Fruit fly (Drosophila melanogaster) whole organism, embryonic: ENCODE data around the gene CG18281.
A peak's percentile ranks its signal among the peaks of the same experiment; 100 is the strongest.

Experiments used
- Abd-B ChIP-seq: fragments of 200-800 bp; sonication (Bioruptor generic); optimal IDR thresholded peaks from 2 replicates; lab custom pipeline; 2018; ENCODE audit warnings: missing biosample characterization, mild to moderate bottlenecking, missing genetic modification characterization, moderate library complexity
- CG11398 ChIP-seq: fragments of 200-800 bp; sonication (Bioruptor generic); optimal IDR thresholded peaks from 2 replicates; lab custom pipeline; 2016; ENCODE audit warnings: missing biosample characterization, missing genetic modification characterization
- CG12104 ChIP-seq: fragments of 200-800 bp; sonication (Bioruptor generic); optimal IDR thresholded peaks from 3 replicates; lab custom pipeline; 2016; ENCODE audit warnings: missing biosample characterization, missing genetic modification characterization
- CG13624 ChIP-seq: fragments of 200-800 bp; sonication (Bioruptor generic); optimal IDR thresholded peaks from 2 replicates; lab custom pipeline; 2016; ENCODE audit warnings: missing biosample characterization, missing genetic modification characterization
- CG14014 ChIP-seq: fragments of 200-800 bp; sonication (Bioruptor generic); IDR thresholded peaks from 2 replicates; pipeline ENCODE4 v1.3.6; 2022; ENCODE audit warnings: missing biosample characterization, missing genetic modification characterization
- CG15073 ChIP-seq: fragments of 200-800 bp; sonication (Bioruptor generic); optimal IDR thresholded peaks from 2 replicates; lab custom pipeline; 2016; ENCODE audit warnings: missing biosample characterization, missing genetic modification characterization
- CG1603 ChIP-seq: fragments of 200-800 bp; sonication (Bioruptor generic); optimal IDR thresholded peaks from 2 replicates; lab custom pipeline; 2019; ENCODE audit warnings: missing biosample characterization, mild to moderate bottlenecking, missing genetic modification characterization, moderate library complexity
- CG17186 ChIP-seq: fragments of 200-800 bp; sonication (Bioruptor generic); optimal IDR thresholded peaks from 3 replicates; lab custom pipeline; 2017; ENCODE audit warnings: missing biosample characterization, missing genetic modification reagents, missing genetic modification characterization
- CG30020 ChIP-seq: fragments of 200-800 bp; optimal IDR thresholded peaks from 2 replicates; lab custom pipeline; 2019; ENCODE audit warnings: missing biosample characterization, mild to moderate bottlenecking, missing genetic modification characterization, moderate library complexity
- CG3065 ChIP-seq: fragments of 200-800 bp; sonication (Bioruptor generic); optimal IDR thresholded peaks from 2 replicates; lab custom pipeline; 2016; ENCODE audit warnings: missing biosample characterization, missing genetic modification characterization
- CG33557 ChIP-seq: fragments of 200-800 bp; sonication (Bioruptor generic); optimal IDR thresholded peaks from 2 replicates; lab custom pipeline; 2019; ENCODE audit warnings: missing biosample characterization, mild to moderate bottlenecking, missing genetic modification characterization, moderate library complexity
- CG4360 ChIP-seq: fragments of 200-800 bp; sonication (Bioruptor generic); IDR thresholded peaks from 2 replicates; pipeline ENCODE4 v1.3.6; 2022; ENCODE audit warnings: missing biosample characterization, missing genetic modification characterization
- CG43689 ChIP-seq: fragments of 200-800 bp; sonication (Bioruptor generic); IDR thresholded peaks from 2 replicates; pipeline ENCODE4 v1.3.6; 2022; ENCODE audit warnings: missing biosample characterization, missing genetic modification characterization
- CG4424 ChIP-seq: fragments of 200-800 bp; sonication (Bioruptor generic); optimal IDR thresholded peaks from 3 replicates; lab custom pipeline; 2016; ENCODE audit warnings: missing biosample characterization, missing genetic modification characterization
- CG4730 ChIP-seq: fragments of 200-800 bp; sonication (Bioruptor generic); IDR thresholded peaks from 2 replicates; pipeline ENCODE4 v1.3.6; 2022; ENCODE audit warnings: missing biosample characterization, missing genetic modification characterization
- CG6854 ChIP-seq: fragments of 200-800 bp; sonication (Bioruptor generic); optimal IDR thresholded peaks from 3 replicates; lab custom pipeline; 2017; ENCODE audit warnings: missing biosample characterization, mild to moderate bottlenecking, missing genetic modification characterization
- CG8089 ChIP-seq: fragments of 200-800 bp; sonication (Bioruptor generic); optimal IDR thresholded peaks from 3 replicates; lab custom pipeline; 2016; ENCODE audit warnings: missing biosample characterization, missing genetic modification characterization
- CG8290 ChIP-seq, 3 experiments: fragments of 200-800 bp; sonication (Bioruptor generic); optimal IDR thresholded peaks; 2 replicates each; lab custom pipeline; 2016 to 2019; ENCODE audit warnings: missing biosample characterization in 3 of 3, missing genetic modification characterization in 3 of 3, mild to moderate bottlenecking in 2 of 3, moderate library complexity in 1 of 3
- CG8359 ChIP-seq: fragments of 200-800 bp; sonication (Bioruptor generic); optimal IDR thresholded peaks from 2 replicates; lab custom pipeline; 2017; ENCODE audit warnings: missing biosample characterization, mild to moderate bottlenecking, missing genetic modification characterization, borderline replicate concordance
- CoRest ChIP-seq: fragments of 200-800 bp; sonication (Bioruptor generic); optimal IDR thresholded peaks from 3 replicates; lab custom pipeline; 2018; ENCODE audit warnings: missing biosample characterization, mild to moderate bottlenecking, missing genetic modification characterization, moderate library complexity
- Doc2 ChIP-seq: fragments of 200-800 bp; sonication (Bioruptor generic); IDR thresholded peaks from 2 replicates; pipeline ENCODE4 v1.3.6; 2022; ENCODE audit warnings: missing biosample characterization, missing genetic modification characterization
- Eip74EF ChIP-seq, 2 experiments: fragments of 200-800 bp in 1 of 2; fragments of >200 bp in 1 of 2; sonication (Bioruptor generic) in 1 of 2; optimal IDR thresholded peaks; 2 replicates each; lab custom pipeline; 2017 to 2019; ENCODE audit warnings: missing biosample characterization in 2 of 2, missing genetic modification characterization in 2 of 2, mild to moderate bottlenecking in 1 of 2, moderate library complexity in 1 of 2
- Ets65A ChIP-seq: fragments of 200-800 bp; sonication (Bioruptor generic); peaks from one replicate; lab custom pipeline; 2016; ENCODE audit warnings: missing biosample characterization, missing genetic modification characterization
- HLHmδ ChIP-seq: fragments of 200-800 bp; sonication (Bioruptor generic); optimal IDR thresholded peaks from 2 replicates; lab custom pipeline; 2018; ENCODE audit warnings: missing biosample characterization, mild to moderate bottlenecking, missing genetic modification characterization, moderate library complexity
- HmgZ ChIP-seq: fragments of 200-800 bp; sonication (Bioruptor generic); optimal IDR thresholded peaks from 2 replicates; lab custom pipeline; 2018; ENCODE audit warnings: missing biosample characterization, mild to moderate bottlenecking, missing genetic modification characterization
- Lhr ChIP-seq: fragments of 200-800 bp; sonication (Bioruptor generic); optimal IDR thresholded peaks from 3 replicates; lab custom pipeline; 2017; ENCODE audit warnings: mild to moderate bottlenecking, missing biosample characterization, missing genetic modification reagents, missing genetic modification characterization
- PHDP ChIP-seq: fragments of 200-800 bp; sonication (Bioruptor generic); optimal IDR thresholded peaks from 3 replicates; lab custom pipeline; 2018; ENCODE audit warnings: missing biosample characterization, mild to moderate bottlenecking, missing genetic modification characterization, moderate library complexity
- Ravus ChIP-seq: fragments of 200-800 bp; sonication (Bioruptor generic); IDR thresholded peaks from 2 replicates; pipeline ENCODE4 v1.3.6; 2022; ENCODE audit warnings: missing biosample characterization, missing genetic modification characterization
- Rx ChIP-seq: fragments of 200-800 bp; sonication (Bioruptor generic); IDR thresholded peaks from 2 replicates; pipeline ENCODE4 v1.3.6; 2022; ENCODE audit warnings: missing biosample characterization, missing genetic modification characterization
- Ssrp ChIP-seq: fragments of 200-800 bp; sonication (Bioruptor generic); optimal IDR thresholded peaks from 2 replicates; lab custom pipeline; 2018; ENCODE audit warnings: missing biosample characterization, mild to moderate bottlenecking, missing genetic modification characterization, moderate library complexity
- Tbp ChIP-seq: fragments of >200 bp; optimal IDR thresholded peaks from 2 replicates; lab custom pipeline; 2018; ENCODE audit warnings: missing biosample characterization, missing genetic modification characterization
- abd-A ChIP-seq: fragments of 200-800 bp; sonication (Bioruptor generic); optimal IDR thresholded peaks from 3 replicates; lab custom pipeline; 2019; ENCODE audit warnings: missing biosample characterization, mild to moderate bottlenecking, missing genetic modification characterization, moderate library complexity
- br ChIP-seq: fragments of >200 bp; optimal IDR thresholded peaks from 2 replicates; lab custom pipeline; 2017
- cas ChIP-seq: fragments of 200-800 bp; sonication (Bioruptor generic); IDR thresholded peaks from 2 replicates; pipeline ENCODE4 v1.3.6; 2022; ENCODE audit warnings: missing biosample characterization, missing genetic modification characterization
- cg ChIP-seq: fragments of 200-800 bp; sonication (Bioruptor generic); optimal IDR thresholded peaks from 3 replicates; lab custom pipeline; 2019; ENCODE audit warnings: missing biosample characterization, mild to moderate bottlenecking, missing genetic modification characterization, moderate library complexity
- cwo ChIP-seq: fragments of 200-800 bp; sonication (Bioruptor generic); optimal IDR thresholded peaks from 3 replicates; lab custom pipeline; 2017; ENCODE audit warnings: missing biosample characterization, missing genetic modification characterization, mild to moderate bottlenecking, moderate library complexity, missing genetic modification reagents
- ftz-f1 ChIP-seq: fragments of 200-800 bp; sonication (Bioruptor generic); optimal IDR thresholded peaks from 2 replicates; lab custom pipeline; 2016; ENCODE audit warnings: missing biosample characterization, missing genetic modification characterization
- gem ChIP-seq: fragments of 200-800 bp; sonication (Bioruptor generic); optimal IDR thresholded peaks from 2 replicates; lab custom pipeline; 2019; ENCODE audit warnings: missing biosample characterization, mild to moderate bottlenecking, missing genetic modification characterization, moderate library complexity
- gfzf ChIP-seq: fragments of 200-800 bp; sonication (Bioruptor generic); optimal IDR thresholded peaks from 2 replicates; lab custom pipeline; 2016; ENCODE audit warnings: missing biosample characterization, mild to moderate bottlenecking, missing genetic modification characterization, moderate library complexity
- h ChIP-seq: fragments of >200 bp; optimal IDR thresholded peaks from 2 replicates; lab custom pipeline; 2017
- ind ChIP-seq: fragments of 200-800 bp; sonication (Bioruptor generic); optimal IDR thresholded peaks from 3 replicates; lab custom pipeline; 2016; ENCODE audit warnings: missing biosample characterization, missing genetic modification characterization
- insv ChIP-seq, 2 experiments: fragments of 200-800 bp; sonication (Bioruptor generic); optimal IDR thresholded peaks; 3 replicates each; lab custom pipeline; 2016 to 2018; ENCODE audit warnings: missing biosample characterization in 2 of 2, missing genetic modification characterization in 2 of 2
- kay ChIP-seq: fragments of 200-800 bp; sonication (Bioruptor generic); optimal IDR thresholded peaks from 2 replicates; lab custom pipeline; 2016; ENCODE audit warnings: missing biosample characterization, missing genetic modification characterization
- mirr ChIP-seq: fragments of 200-800 bp; sonication (Bioruptor generic); optimal IDR thresholded peaks from 3 replicates; lab custom pipeline; 2018; ENCODE audit warnings: missing biosample characterization, mild to moderate bottlenecking, missing genetic modification characterization
- nerfin-2 ChIP-seq: fragments of 200-800 bp; sonication (Bioruptor generic); IDR thresholded peaks from 2 replicates; pipeline ENCODE4 v1.3.6; 2022; ENCODE audit warnings: missing biosample characterization, missing genetic modification characterization; ENCODE audit not compliant: partially characterized antibody
- psq ChIP-seq: fragments of 200-800 bp; sonication (Bioruptor generic); optimal IDR thresholded peaks from 2 replicates; lab custom pipeline; 2017; ENCODE audit warnings: missing biosample characterization, missing genetic modification characterization
- salm ChIP-seq: fragments of 200-800 bp; sonication (Bioruptor generic); optimal IDR thresholded peaks from 2 replicates; lab custom pipeline; 2018; ENCODE audit warnings: missing biosample characterization, mild to moderate bottlenecking, missing genetic modification characterization
- sc ChIP-seq, 3 experiments: fragments of >200 bp in 2 of 3; fragments of 200-800 bp in 1 of 3; sonication (Bioruptor generic) in 1 of 3; optimal IDR thresholded peaks; 2 replicates in 2 of 3; 3 replicates in 1 of 3; lab custom pipeline; 2017; ENCODE audit warnings: mild to moderate bottlenecking in 1 of 3, missing biosample characterization in 1 of 3, missing genetic modification characterization in 1 of 3, missing genetic modification reagents in 1 of 3
- so ChIP-seq: fragments of 200-800 bp; sonication (Bioruptor generic); IDR thresholded peaks from 3 replicates; pipeline ENCODE4 v1.3.6; 2022; ENCODE audit warnings: missing biosample characterization, missing genetic modification characterization
- sr ChIP-seq: fragments of 200-800 bp; sonication (Bioruptor generic); IDR thresholded peaks from 3 replicates; pipeline ENCODE4 v1.3.6; 2022; ENCODE audit warnings: missing biosample characterization, missing genetic modification characterization

The CG18281 gene

DNA sequence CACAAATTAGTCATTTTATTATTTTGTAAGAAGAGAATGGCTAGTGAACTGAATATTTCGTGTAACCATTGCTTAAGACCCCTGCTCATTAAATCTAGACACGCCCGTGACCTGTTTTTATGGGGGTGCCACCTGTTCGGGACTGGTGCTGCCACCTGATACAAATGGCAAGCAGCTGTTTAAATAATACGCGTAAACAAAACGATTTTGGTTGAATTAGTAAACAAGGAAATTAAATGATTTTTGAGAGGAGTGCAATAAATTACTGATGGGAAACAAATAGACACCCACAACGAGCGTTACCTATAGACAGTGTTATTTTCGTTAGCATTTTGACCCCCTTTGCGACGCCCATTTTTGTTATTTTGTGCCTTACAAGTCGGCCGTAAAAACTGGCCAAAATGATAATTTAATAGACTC, 24.8 kb upstream of the CG18281 start (continued):
- peak; percentile 84 for TF ChIP-seq cwo (GFP tag; lab: Kevin White, UChicago)
- TF ChIP-seq Tbp (GFP tag; lab: Kevin White, UChicago): no peak
- peak; percentile 84 for TF ChIP-seq Abd-B (GFP tag; lab: Kevin White, UChicago)
- TF ChIP-seq CG15073 (GFP tag; lab: Kevin White, UChicago): peak; percentile 37
- peak; percentile 49 for TF ChIP-seq ftz-f1 (GFP tag; lab: Kevin White, UChicago)
- peak; percentile 94 for TF ChIP-seq abd-A (tag; lab: Kevin White, UChicago)
- peak; percentile 88 for TF ChIP-seq CG4424 (GFP tag; lab: Kevin White, UChicago)
- TF ChIP-seq Ets65A (GFP tag; lab: Kevin White, UChicago): peak; percentile 98
- TF ChIP-seq kay (GFP tag; lab: Kevin White, UChicago): peak; percentile 76
- no peak for TF ChIP-seq Doc2 (GFP tag; lab: Robert Waterston, UW)
- peak; percentile 78 for TF ChIP-seq CG11398
- TF ChIP-seq Ssrp (tag; lab: Kevin White, UChicago): peak; percentile 66
- peak; percentile 82 for TF ChIP-seq psq
- no peak for TF ChIP-seq sr (GFP tag; lab: Robert Waterston, UW)
- TF ChIP-seq CG8359 (GFP tag; lab: Kevin White, UChicago): no peak
- TF ChIP-seq cas (GFP tag; lab: Robert Waterston, UW): no peak
- peak; percentile 45 for TF ChIP-seq HLHmδ
- peak; percentile 85 for TF ChIP-seq CG1603 (tag; lab: Kevin White, UChicago)
- TF ChIP-seq insv (GFP tag; optimal IDR thresholded peaks at IDR 0.05; lab: Kevin White, UChicago): peak in 1 of 2 experiments; percentile 62
- TF ChIP-seq nerfin-2 (GFP tag; lab: Robert Waterston, UW): no peak
- peak; percentile 63 for TF ChIP-seq CG30020 (tag; lab: Kevin White, UChicago)
- TF ChIP-seq CoRest (tag; lab: Kevin White, UChicago): peak; percentile 89
- peak; percentile 69 for TF ChIP-seq CG33557
- peak; percentile 65 for TF ChIP-seq CG8089 (GFP tag; lab: Kevin White, UChicago)
- TF ChIP-seq PHDP (tag; lab: Kevin White, UChicago): peak; percentile 91
- TF ChIP-seq CG3065 (GFP tag; lab: Kevin White, UChicago): peak; percentile 73
- peak; percentile 63 for TF ChIP-seq CG8290 (GFP tag; optimal IDR thresholded peaks at IDR 0.05; lab: Kevin White, UChicago)
- peak; percentile 40 to 95 for TF ChIP-seq CG8290 (tag; optimal IDR thresholded peaks at IDR 0.05; lab: Kevin White, UChicago)
- no peak for TF ChIP-seq cg (GFP tag; lab: Kevin White, UChicago)
- no peak for TF ChIP-seq CG43689 (GFP tag; lab: Robert Waterston, UW)
- TF ChIP-seq CG6854: peak; percentile 76
- TF ChIP-seq mirr (GFP tag; lab: Kevin White, UChicago): peak; percentile 79
- TF ChIP-seq CG12104 (GFP tag; lab: Kevin White, UChicago): peak; percentile 79
- no peak for TF ChIP-seq CG4360 (GFP tag; lab: Robert Waterston, UW)
- TF ChIP-seq Ravus (GFP tag; lab: Robert Waterston, UW): no peak
- peak; percentile 38 for TF ChIP-seq Lhr
- TF ChIP-seq CG14014: no peak
- peak; percentile 93 for TF ChIP-seq ind (GFP tag; lab: Kevin White, UChicago)
- TF ChIP-seq HmgZ (tag; lab: Kevin White, UChicago): peak; percentile 94
- TF ChIP-seq gfzf: peak; percentile 19
- TF ChIP-seq br (lab: Kevin White, UChicago): no peak
- no peak for TF ChIP-seq h (lab: Kevin White, UChicago)
- TF ChIP-seq sc (optimal IDR thresholded peaks at IDR 0.05; lab: Kevin White, UChicago): no peak
- TF ChIP-seq sc (GFP tag; optimal IDR thresholded peaks at IDR 0.05; lab: Kevin White, UChicago): peak; percentile 74
- TF ChIP-seq Eip74EF (GFP tag; optimal IDR thresholded peaks at IDR 0.05; lab: Kevin White, UChicago): peak in 1 of 2 experiments; percentile 76
- peak; percentile 37 for TF ChIP-seq salm (tag; lab: Kevin White, UChicago)
- TF ChIP-seq so (GFP tag; lab: Robert Waterston, UW): no peak
- no peak for TF ChIP-seq CG4730 (GFP tag; lab: Robert Waterston, UW)
- peak; percentile 92 for TF ChIP-seq gem
- peak; percentile 90 for TF ChIP-seq CG13624 (GFP tag; lab: Kevin White, UChicago)
- peak; percentile 48 for TF ChIP-seq CG17186 (GFP tag; lab: Kevin White, UChicago)
- no peak for TF ChIP-seq Rx (GFP tag; lab: Robert Waterston, UW)
